Fruit fly (Drosophila melanogaster): ENCODE data around the gene stumps.

stumps gene

DNA sequence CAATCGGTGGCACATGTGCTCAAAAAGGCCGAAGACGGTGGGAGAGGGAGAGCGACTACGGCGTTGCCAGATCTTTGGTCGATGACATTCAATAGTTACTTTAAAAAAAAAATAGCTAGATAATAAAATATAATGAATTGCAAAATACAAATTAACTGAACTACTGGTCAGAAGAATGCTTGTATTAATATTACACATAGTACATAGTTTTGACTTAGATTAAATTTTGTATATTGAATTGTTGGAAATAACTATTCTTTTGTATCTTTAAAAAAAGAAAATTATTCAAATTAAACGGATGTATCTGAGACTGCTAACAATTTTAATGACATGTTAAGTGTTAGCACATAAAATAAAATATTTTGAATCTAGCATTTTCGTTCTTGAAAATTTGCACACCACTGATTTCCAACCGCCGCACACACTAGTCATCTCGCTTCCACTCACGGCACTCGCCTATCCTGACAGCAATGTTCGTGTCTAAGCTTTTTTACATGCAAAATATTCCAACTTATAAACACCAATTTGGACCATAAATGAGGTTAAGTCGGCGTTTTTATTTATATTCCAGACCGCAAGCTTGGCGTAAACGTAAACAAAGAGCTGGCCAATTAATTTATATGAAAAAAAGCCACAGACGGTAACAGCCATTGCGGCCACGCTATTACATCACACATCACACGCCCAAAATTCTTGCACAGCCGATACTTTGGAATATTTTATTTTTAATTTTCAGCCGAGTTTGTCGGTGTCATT is 1.9 kb upstream of the stumps start:
- peak; percentile 47 for TF ChIP-seq CG6808 (GFP tag; optimal IDR thresholded peaks at IDR 0.05)
- peak; percentile 78 for TF ChIP-seq lz (GFP tag; optimal IDR thresholded peaks at IDR 0.05)
- peak; percentile 47 for TF ChIP-seq fd59A (GFP tag; optimal IDR thresholded peaks at IDR 0.05)
- peak; percentile 59 for TF ChIP-seq Ets96B (tag; optimal IDR thresholded peaks at IDR 0.05)
- TF ChIP-seq Hr39 (GFP tag; optimal IDR thresholded peaks at IDR 0.05) = peak; percentile 63
- peak; percentile 67 for TF ChIP-seq Eip75B (GFP tag; optimal IDR thresholded peaks at IDR 0.05)
- TF ChIP-seq achi (GFP tag; optimal IDR thresholded peaks at IDR 0.05) = peak; percentile 77
- TF ChIP-seq cyc (GFP tag; optimal IDR thresholded peaks at IDR 0.05) = peak; percentile 68
- TF ChIP-seq ss (GFP tag; optimal IDR thresholded peaks at IDR 0.05) = peak in 1 of 2 experiments; percentile 64
- TF ChIP-seq Met (GFP tag; optimal IDR thresholded peaks at IDR 0.05) = peak; percentile 69
- TF ChIP-seq dsx (GFP tag; optimal IDR thresholded peaks at IDR 0.05; ENCODE audit: poor library complexity, severe bottlenecking) = peak; percentile 33
- peak; percentile 59 for TF ChIP-seq CG3032 (tag; optimal IDR thresholded peaks at IDR 0.05)
- TF ChIP-seq CG10631 (GFP tag; optimal IDR thresholded peaks at IDR 0.05) = peak; percentile 82
- TF ChIP-seq Smox (GFP tag; optimal IDR thresholded peaks at IDR 0.05) = peak; percentile 76
- peak; percentile 65 for TF ChIP-seq acj6 (GFP tag; optimal IDR thresholded peaks at IDR 0.05)
- peak; percentile 52 for TF ChIP-seq topi (GFP tag; optimal IDR thresholded peaks at IDR 0.05)
- TF ChIP-seq CG10669 (GFP tag; optimal IDR thresholded peaks at IDR 0.05) = peak; percentile 44
- peak; percentile 43; the same call in 1 of the 3 replicates for TF ChIP-seq CG6163 (GFP tag; IDR thresholded peaks at IDR 0.05)
- peak; percentile 78 for TF ChIP-seq CG32006 (GFP tag; optimal IDR thresholded peaks at IDR 0.05)
- no peak for TF ChIP-seq fd85E (GFP tag; optimal IDR thresholded peaks at IDR 0.05)
- peak; percentile 10 for TF ChIP-seq CG16779 (tag; optimal IDR thresholded peaks at IDR 0.05)
- TF ChIP-seq Sox15 (GFP tag; optimal IDR thresholded peaks at IDR 0.05) = peak; percentile 58
- TF ChIP-seq CG8319 (GFP tag; optimal IDR thresholded peaks at IDR 0.05) = peak; percentile 45
- TF ChIP-seq fkh (GFP tag; optimal IDR thresholded peaks at IDR 0.05) = peak; percentile 40
- TF ChIP-seq CG6792 (GFP tag; optimal IDR thresholded peaks at IDR 0.05) = peak; percentile 64
- TF ChIP-seq CG6854 (GFP tag; optimal IDR thresholded peaks at IDR 0.05) = no peak
- peak; percentile 63 for TF ChIP-seq Ets21C (GFP tag; optimal IDR thresholded peaks at IDR 0.05)
- TF ChIP-seq esn (GFP tag; optimal IDR thresholded peaks at IDR 0.05) = peak; percentile 78
- TF ChIP-seq CG11762 (GFP tag; optimal IDR thresholded peaks at IDR 0.05; ENCODE audit: insufficient read depth) = peak; percentile 56
- peak; percentile 30 for TF ChIP-seq Blimp-1 (GFP tag; optimal IDR thresholded peaks at IDR 0.05)
- peak; percentile 40; the same call in 1 of the 2 replicates for TF ChIP-seq CG11294 (GFP tag; IDR thresholded peaks at IDR 0.05)
- TF ChIP-seq CG1621 (tag; optimal IDR thresholded peaks at IDR 0.05) = peak; percentile 17
- TF ChIP-seq Sox14 (GFP tag; optimal IDR thresholded peaks at IDR 0.05) = peak; percentile 67
- TF ChIP-seq CG8119 (GFP tag; IDR thresholded peaks at IDR 0.05) = peak; percentile 67
- TF ChIP-seq OdsH (GFP tag; optimal IDR thresholded peaks at IDR 0.05) = peak; percentile 76
- TF ChIP-seq Hr4 (GFP tag; optimal IDR thresholded peaks at IDR 0.05) = peak; percentile 67
- TF ChIP-seq dac (GFP tag; optimal IDR thresholded peaks at IDR 0.05) = no peak
- peak; percentile 30 for TF ChIP-seq Sox102F (GFP tag; optimal IDR thresholded peaks at IDR 0.05)
- TF ChIP-seq CG3919 (GFP tag; optimal IDR thresholded peaks at IDR 0.05) = peak; percentile 65
- TF ChIP-seq vri (GFP tag; optimal IDR thresholded peaks at IDR 0.05) = peak; percentile 83
- TF ChIP-seq svp (GFP tag) = peak; percentile 87
- peak; percentile 67 for TF ChIP-seq pdm3 (GFP tag; optimal IDR thresholded peaks at IDR 0.05)
- no peak for TF ChIP-seq Gug (GFP tag; IDR thresholded peaks at IDR 0.05)
- peak; percentile 94 for TF ChIP-seq Eip78C (GFP tag)
- TF ChIP-seq Eip93F (GFP tag; optimal IDR thresholded peaks at IDR 0.05) = no peak
- TF ChIP-seq CG6276 (GFP tag; optimal IDR thresholded peaks at IDR 0.05) = peak; percentile 52
- TF ChIP-seq CG34406 (GFP tag; optimal IDR thresholded peaks at IDR 0.05) = peak; percentile 67
- TF ChIP-seq salr (GFP tag; optimal IDR thresholded peaks at IDR 0.05) = peak; percentile 23 to 80
- peak; percentile 56 for TF ChIP-seq CG11902 (GFP tag; optimal IDR thresholded peaks at IDR 0.05)
- peak; percentile 46 for TF ChIP-seq CG7368 (GFP tag; optimal IDR thresholded peaks at IDR 0.05)

Measured in whole organism, prepupa.